Fruit fly (Drosophila melanogaster) whole organism, prepupa: ENCODE results near the gene Shmt.
A peak's percentile ranks its signal among the peaks of the same experiment; 100 is the strongest.

Source experiments
- Blimp-1 ChIP-seq: fragments of 200-800 bp; sonication (Bioruptor generic); optimal IDR thresholded peaks from 3 replicates; lab custom pipeline; 2017; ENCODE audit warnings: missing biosample characterization, missing genetic modification characterization, mild to moderate bottlenecking, moderate library complexity, missing genetic modification reagents
- CG10669 ChIP-seq: fragments of 200-800 bp; sonication (Bioruptor generic); optimal IDR thresholded peaks from 3 replicates; lab custom pipeline; 2018; ENCODE audit warnings: missing biosample characterization, mild to moderate bottlenecking, missing genetic modification characterization, moderate library complexity
- CG11294 ChIP-seq: fragments of 200-800 bp; sonication (Bioruptor generic); IDR thresholded peaks from 2 replicates; pipeline ENCODE4 v1.3.6; 2022; ENCODE audit warnings: missing biosample characterization, missing genetic modification characterization
- CG11762 ChIP-seq: fragments of 200-800 bp; sonication (Bioruptor generic); optimal IDR thresholded peaks from 3 replicates; lab custom pipeline; 2016; ENCODE audit warnings: missing biosample characterization, missing genetic modification characterization; ENCODE audit not compliant: insufficient read depth
- CG11902 ChIP-seq: fragments of 200-800 bp; sonication (Bioruptor generic); optimal IDR thresholded peaks from 3 replicates; lab custom pipeline; 2016; ENCODE audit warnings: missing biosample characterization, missing genetic modification characterization
- CG15336 ChIP-seq: fragments of 200-800 bp; sonication (Bioruptor generic); IDR thresholded peaks from 2 replicates; pipeline ENCODE4 v1.3.6; 2022; ENCODE audit warnings: missing biosample characterization, missing genetic modification characterization
- CG1621 ChIP-seq: fragments of 200-800 bp; sonication (Bioruptor generic); optimal IDR thresholded peaks from 3 replicates; lab custom pipeline; 2018; ENCODE audit warnings: missing biosample characterization, mild to moderate bottlenecking, missing genetic modification characterization
- CG16779 ChIP-seq: fragments of 200-800 bp; sonication (Bioruptor generic); optimal IDR thresholded peaks from 3 replicates; lab custom pipeline; 2017; ENCODE audit warnings: missing biosample characterization, mild to moderate bottlenecking, missing genetic modification characterization
- CG3032 ChIP-seq: fragments of 200-800 bp; optimal IDR thresholded peaks from 2 replicates; lab custom pipeline; 2019; ENCODE audit warnings: missing biosample characterization, mild to moderate bottlenecking, missing genetic modification characterization, moderate library complexity
- CG31627 ChIP-seq: fragments of 200-800 bp; sonication (Bioruptor generic); optimal IDR thresholded peaks from 3 replicates; lab custom pipeline; 2016; ENCODE audit warnings: missing biosample characterization, missing genetic modification characterization
- CG32006 ChIP-seq: fragments of 200-800 bp; sonication (Bioruptor generic); optimal IDR thresholded peaks from 3 replicates; lab custom pipeline; 2017; ENCODE audit warnings: missing biosample characterization, mild to moderate bottlenecking, missing genetic modification characterization
- CG3919 ChIP-seq: fragments of 200-800 bp; sonication (Bioruptor generic); optimal IDR thresholded peaks from 3 replicates; lab custom pipeline; 2016; ENCODE audit warnings: missing biosample characterization, missing genetic modification characterization
- CG4318 ChIP-seq: fragments of 200-800 bp; sonication (Bioruptor generic); optimal IDR thresholded peaks from 3 replicates; lab custom pipeline; 2017; ENCODE audit warnings: missing biosample characterization, mild to moderate bottlenecking, missing genetic modification characterization
- CG6276 ChIP-seq: fragments of 200-800 bp; sonication (Bioruptor generic); optimal IDR thresholded peaks from 2 replicates; lab custom pipeline; 2017; ENCODE audit warnings: missing biosample characterization, mild to moderate bottlenecking, missing genetic modification characterization
- CG6808 ChIP-seq: fragments of 200-800 bp; sonication (Bioruptor generic); optimal IDR thresholded peaks from 3 replicates; lab custom pipeline; 2017; ENCODE audit warnings: missing biosample characterization, missing genetic modification characterization, mild to moderate bottlenecking, moderate library complexity, missing genetic modification reagents
- CG6854 ChIP-seq: fragments of 200-800 bp; sonication (Bioruptor generic); optimal IDR thresholded peaks from 2 replicates; lab custom pipeline; 2017; ENCODE audit warnings: missing biosample characterization, mild to moderate bottlenecking, missing genetic modification characterization
- CG7368 ChIP-seq: fragments of 200-800 bp; sonication (Bioruptor generic); optimal IDR thresholded peaks from 3 replicates; lab custom pipeline; 2016; ENCODE audit warnings: missing biosample characterization, missing genetic modification characterization
- CG8119 ChIP-seq: fragments of 200-800 bp; sonication (Bioruptor generic); IDR thresholded peaks from 3 replicates; pipeline ENCODE4 v1.3.6; 2022; ENCODE audit warnings: missing biosample characterization, missing genetic modification characterization
- CG8319 ChIP-seq: fragments of 200-800 bp; sonication (Bioruptor generic); optimal IDR thresholded peaks from 3 replicates; lab custom pipeline; 2016; ENCODE audit warnings: missing biosample characterization, missing genetic modification characterization
- Eip78C ChIP-seq: fragments of 200-800 bp; sonication (Bioruptor generic); peaks from one replicate; lab custom pipeline; 2016; ENCODE audit warnings: missing biosample characterization, missing genetic modification characterization
- Eip93F ChIP-seq: fragments of 200-800 bp; sonication (Bioruptor generic); optimal IDR thresholded peaks from 2 replicates; lab custom pipeline; 2016; ENCODE audit warnings: missing biosample characterization, mild to moderate bottlenecking, missing genetic modification characterization
- Ets21C ChIP-seq: fragments of 200-800 bp; sonication (Bioruptor generic); optimal IDR thresholded peaks from 3 replicates; lab custom pipeline; 2016; ENCODE audit warnings: missing biosample characterization, missing genetic modification characterization
- Ets96B ChIP-seq: fragments of 200-800 bp; optimal IDR thresholded peaks from 2 replicates; lab custom pipeline; 2019; ENCODE audit warnings: missing biosample characterization, mild to moderate bottlenecking, missing genetic modification characterization, moderate library complexity
- Hr38 ChIP-seq: sonication (Bioruptor generic); optimal IDR thresholded peaks from 2 replicates; lab custom pipeline; 2016; ENCODE audit warnings: missing biosample characterization, missing genetic modification characterization
- Hr39 ChIP-seq: fragments of 200-800 bp; sonication (Bioruptor generic); optimal IDR thresholded peaks from 2 replicates; lab custom pipeline; 2016; ENCODE audit warnings: missing biosample characterization, missing genetic modification characterization
- Hr4 ChIP-seq: fragments of 200-800 bp; sonication (Bioruptor generic); optimal IDR thresholded peaks from 3 replicates; lab custom pipeline; 2016; ENCODE audit warnings: missing biosample characterization, missing genetic modification characterization
- Lpt ChIP-seq: fragments of 200-800 bp; sonication (Bioruptor generic); optimal IDR thresholded peaks from 3 replicates; lab custom pipeline; 2016; ENCODE audit warnings: missing biosample characterization, missing genetic modification characterization
- Met ChIP-seq: fragments of 200-800 bp; sonication (Bioruptor generic); optimal IDR thresholded peaks from 3 replicates; lab custom pipeline; 2016; ENCODE audit warnings: missing biosample characterization, missing genetic modification characterization
- OdsH ChIP-seq: fragments of 200-800 bp; sonication (Bioruptor generic); optimal IDR thresholded peaks from 3 replicates; lab custom pipeline; 2016; ENCODE audit warnings: missing biosample characterization, missing genetic modification characterization
- Smox ChIP-seq: fragments of 200-800 bp; sonication (Bioruptor generic); optimal IDR thresholded peaks from 3 replicates; lab custom pipeline; 2016; ENCODE audit warnings: missing biosample characterization, missing genetic modification characterization
- Sox102F ChIP-seq: fragments of 200-800 bp; sonication (Bioruptor generic); optimal IDR thresholded peaks from 2 replicates; lab custom pipeline; 2016; ENCODE audit warnings: missing biosample characterization, mild to moderate bottlenecking, missing genetic modification characterization
- Sox14 ChIP-seq: fragments of 200-800 bp; sonication (Bioruptor generic); optimal IDR thresholded peaks from 3 replicates; lab custom pipeline; 2016; ENCODE audit warnings: missing biosample characterization, missing genetic modification characterization
- achi ChIP-seq: fragments of 200-800 bp; sonication (Bioruptor generic); optimal IDR thresholded peaks from 3 replicates; lab custom pipeline; 2016; ENCODE audit warnings: missing biosample characterization, missing genetic modification characterization
- acj6 ChIP-seq: fragments of 200-800 bp; sonication (Bioruptor generic); optimal IDR thresholded peaks from 3 replicates; lab custom pipeline; 2016; ENCODE audit warnings: missing biosample characterization, missing genetic modification characterization
- dac ChIP-seq: fragments of 200-800 bp; sonication (Bioruptor generic); optimal IDR thresholded peaks from 2 replicates; lab custom pipeline; 2017; ENCODE audit warnings: missing biosample characterization, mild to moderate bottlenecking, missing genetic modification characterization
- dsx ChIP-seq: fragments of 200-800 bp; optimal IDR thresholded peaks from 3 replicates; lab custom pipeline; 2019; ENCODE audit warnings: missing biosample characterization, mild to moderate bottlenecking, missing genetic modification characterization, moderate library complexity; ENCODE audit not compliant: poor library complexity, severe bottlenecking
- eg ChIP-seq: fragments of 200-800 bp; sonication (Bioruptor generic); IDR thresholded peaks from 3 replicates; pipeline ENCODE4 v1.3.6; 2022; ENCODE audit warnings: missing biosample characterization, missing genetic modification characterization
- fd85E ChIP-seq: fragments of 200-800 bp; sonication (Bioruptor generic); optimal IDR thresholded peaks from 3 replicates; lab custom pipeline; 2016; ENCODE audit warnings: missing biosample characterization, missing genetic modification characterization
- lz ChIP-seq: fragments of 200-800 bp; sonication (Bioruptor generic); optimal IDR thresholded peaks from 3 replicates; lab custom pipeline; 2016; ENCODE audit warnings: missing biosample characterization, missing genetic modification characterization
- net ChIP-seq: fragments of 200-800 bp; sonication (Bioruptor generic); optimal IDR thresholded peaks from 3 replicates; lab custom pipeline; 2016; ENCODE audit warnings: missing biosample characterization, missing genetic modification characterization
- pdm3 ChIP-seq: fragments of 200-800 bp; sonication (Bioruptor generic); optimal IDR thresholded peaks from 3 replicates; lab custom pipeline; 2016; ENCODE audit warnings: missing biosample characterization, missing genetic modification characterization
- salr ChIP-seq, 2 experiments: fragments of 200-800 bp; sonication (Bioruptor generic); optimal IDR thresholded peaks; 3 replicates each; lab custom pipeline; 2016 to 2018; ENCODE audit warnings: missing biosample characterization in 2 of 2, missing genetic modification characterization in 2 of 2, mild to moderate bottlenecking in 1 of 2
- ss ChIP-seq, 2 experiments: fragments of 200-800 bp; sonication (Bioruptor generic); optimal IDR thresholded peaks; 2 replicates in 1 of 2; 3 replicates in 1 of 2; lab custom pipeline; 2017 to 2018; ENCODE audit warnings: mild to moderate bottlenecking in 2 of 2, missing biosample characterization in 2 of 2, missing genetic modification characterization in 2 of 2, moderate library complexity in 1 of 2
- svp ChIP-seq: fragments of 200-800 bp; sonication (Bioruptor generic); peaks from one replicate; lab custom pipeline; 2016; ENCODE audit warnings: missing biosample characterization, missing genetic modification characterization
- topi ChIP-seq: fragments of 200-800 bp; sonication (Bioruptor generic); optimal IDR thresholded peaks from 3 replicates; lab custom pipeline; 2016; ENCODE audit warnings: missing biosample characterization, missing genetic modification characterization
- vri ChIP-seq: fragments of 200-800 bp; sonication (Bioruptor generic); optimal IDR thresholded peaks from 3 replicates; lab custom pipeline; 2016; ENCODE audit warnings: missing biosample characterization, mild to moderate bottlenecking, missing genetic modification characterization

The Shmt gene

DNA sequence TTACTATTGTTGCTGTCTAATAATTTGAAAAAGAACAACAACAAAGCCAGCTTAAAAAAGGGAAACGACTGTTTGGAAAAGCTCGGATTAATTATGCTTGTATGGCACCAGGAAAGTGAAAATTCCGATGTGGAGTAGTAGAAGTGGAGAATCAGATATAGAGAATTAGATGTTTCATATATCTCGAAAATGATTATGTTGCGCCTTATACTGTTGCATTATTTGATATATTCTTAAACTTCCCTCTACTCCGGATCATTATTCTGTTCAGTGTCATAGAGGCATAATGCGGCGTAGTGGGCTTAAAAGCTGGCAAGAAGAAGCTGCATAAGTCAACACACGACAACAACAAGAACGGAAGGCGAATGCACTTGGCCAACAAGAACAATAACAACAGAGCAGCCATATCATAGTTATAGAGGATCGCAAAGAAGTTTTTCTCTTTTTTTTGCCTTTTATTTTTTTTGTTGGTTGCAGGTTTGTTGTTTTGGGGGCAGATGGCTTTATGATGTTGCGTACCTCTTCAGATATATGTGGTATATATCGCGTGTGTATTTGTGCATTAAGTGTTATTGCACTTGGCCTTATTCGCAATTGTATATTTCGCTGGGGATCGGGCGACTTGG, 9.3 kb upstream of the Shmt start (continued):
- TF ChIP-seq Hr4 (peak; percentile 66), CG31627 (GFP tag; lab: Kevin White, UChicago) (no peak), CG7368 (GFP tag; lab: Kevin White, UChicago) (peak; percentile 45), achi (peak; percentile 66), dsx (GFP tag; lab: Kevin White, UChicago) (peak; percentile 86), pdm3 (GFP tag; lab: Kevin White, UChicago) (peak; percentile 61), CG6808 (GFP tag; lab: Kevin White, UChicago) (peak; percentile 83), Sox102F (GFP tag; lab: Kevin White, UChicago) (peak; percentile 32), CG3032 (tag; lab: Kevin White, UChicago) (peak; percentile 84), CG16779 (tag; lab: Kevin White, UChicago) (peak; percentile 55), CG6276 (peak; percentile 86), CG10669 (GFP tag; lab: Kevin White, UChicago) (peak; percentile 87), CG11294 (GFP tag; lab: Robert Waterston, UW) (peak; percentile 70), CG11762 (peak; percentile 60), lz (GFP tag; lab: Kevin White, UChicago) (peak; percentile 55), CG4318 (GFP tag; lab: Kevin White, UChicago) (peak; percentile 36), CG8119 (GFP tag; lab: Robert Waterston, UW) (peak; percentile 85), Eip78C (peak; percentile 92), CG3919 (peak; percentile 80), ss (GFP tag; optimal IDR thresholded peaks at IDR 0.05; lab: Kevin White, UChicago) (peak; percentile 72 to 74), topi (GFP tag; lab: Kevin White, UChicago) (peak; percentile 73), Met (GFP tag; lab: Kevin White, UChicago) (peak; percentile 70), Sox14 (GFP tag; lab: Kevin White, UChicago) (peak; percentile 67), OdsH (GFP tag; lab: Kevin White, UChicago) (peak; percentile 52), Blimp-1 (GFP tag; lab: Kevin White, UChicago) (no peak), Hr38 (GFP tag; lab: Kevin White, UChicago) (no peak), CG15336 (GFP tag; lab: Robert Waterston, UW) (peak; percentile 90), CG11902 (GFP tag; lab: Kevin White, UChicago) (peak; percentile 44), CG1621 (peak; percentile 82)

dm6 chrX:5924378-5924777, 7.8 kb upstream of the Shmt start:
- TF ChIP-seq net (peak; percentile 31), Sox14 (GFP tag; lab: Kevin White, UChicago) (peak; percentile 63), CG32006 (GFP tag; lab: Kevin White, UChicago) (peak; percentile 62), CG1621 (no peak), svp (GFP tag; lab: Kevin White, UChicago) (no peak), fd85E (no peak), CG11762 (peak; percentile 45), Smox (no peak), CG8319 (no peak), achi (peak; percentile 65), Lpt (GFP tag; lab: Kevin White, UChicago) (peak; percentile 71), CG3919 (peak; percentile 56), Ets21C (GFP tag; lab: Kevin White, UChicago) (no peak), vri (GFP tag; lab: Kevin White, UChicago) (no peak), dac (GFP tag; lab: Kevin White, UChicago) (no peak), Hr4 (no peak), CG10669 (GFP tag; lab: Kevin White, UChicago) (no peak), dsx (GFP tag; lab: Kevin White, UChicago) (no peak), CG4318 (GFP tag; lab: Kevin White, UChicago) (peak; percentile 37), Hr39 (GFP tag; lab: Kevin White, UChicago) (no peak), acj6 (GFP tag; lab: Kevin White, UChicago) (peak; percentile 37), CG3032 (tag; lab: Kevin White, UChicago) (no peak), Eip78C (peak; percentile 76), eg (GFP tag; lab: Robert Waterston, UW) (peak; percentile 65), CG6854 (GFP tag; lab: Kevin White, UChicago) (no peak), CG11294 (GFP tag; lab: Robert Waterston, UW) (no peak; the same call in 1 of the 2 replicates), Sox102F (GFP tag; lab: Kevin White, UChicago) (no peak), lz (GFP tag; lab: Kevin White, UChicago) (no peak), Ets96B (tag; lab: Kevin White, UChicago) (peak; percentile 7), CG16779 (tag; lab: Kevin White, UChicago) (peak; percentile 6), salr (GFP tag; optimal IDR thresholded peaks at IDR 0.05; lab: Kevin White, UChicago) (peak in 1 of 2 experiments; percentile 58), topi (GFP tag; lab: Kevin White, UChicago) (no peak), Eip93F (GFP tag; lab: Kevin White, UChicago) (no peak), CG7368 (GFP tag; lab: Kevin White, UChicago) (no peak), CG31627 (GFP tag; lab: Kevin White, UChicago) (no peak)
